Fruit fly (Drosophila melanogaster) Kc167 (cell line): Measurements from ENCODE around the gene Dip-C.

Experiments used
- h ChIP-seq: fragments of >200 bp; optimal IDR thresholded peaks from 3 replicates; lab custom pipeline; 2018; ENCODE audit warnings: missing external identifiers
- insv ChIP-seq: fragments of >200 bp; optimal IDR thresholded peaks from 3 replicates; lab custom pipeline; 2018; ENCODE audit warnings: missing external identifiers
- ttk ChIP-seq: sonication (Bioruptor generic); optimal IDR thresholded peaks from 2 replicates; lab custom pipeline; 2017; ENCODE audit warnings: missing external identifiers

DNA sequence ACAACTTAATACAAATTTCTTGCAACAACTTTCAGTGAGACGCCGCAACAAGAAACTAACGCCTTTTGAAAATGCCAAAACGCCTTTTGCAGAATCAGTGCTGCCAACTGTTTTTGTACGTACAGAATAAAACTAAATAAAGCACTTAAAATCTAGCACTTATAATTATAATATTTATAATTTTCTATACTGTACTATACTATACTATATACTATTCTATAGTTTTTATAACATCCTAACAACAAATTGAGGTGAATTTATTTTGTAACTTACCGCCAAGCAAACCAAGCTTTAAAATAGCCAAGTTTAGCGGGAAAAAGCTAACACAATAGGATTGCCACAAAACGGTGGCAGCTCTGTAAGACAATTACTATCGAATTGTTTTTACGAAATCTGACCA, 20.2 kb upstream of the Dip-C start, which contains the start of the genes Aos1 and Srlp:
- no peak for TF ChIP-seq h (lab: Kevin White, UChicago)
- no peak for TF ChIP-seq ttk
- TF ChIP-seq insv (lab: Kevin White, UChicago), result no peak
